Worm (Caenorhabditis elegans) whole organism, L4 larva: ENCODE measurements around the gene sma-2.
A peak's percentile ranks its signal among the peaks of the same experiment; 100 is the strongest.

Experiments used
- F49E8.2 ChIP-seq: sonication (generic microtip); optimal IDR thresholded peaks from 2 replicates; lab custom pipeline; 2016; ENCODE audit warnings: missing compliant biosample characterization, mild to moderate bottlenecking, missing genetic modification characterization, borderline replicate concordance
- T20F7.1 ChIP-seq: fragments of 200-800 bp; sonication (Bioruptor generic); optimal IDR thresholded peaks from 2 replicates; lab custom pipeline; 2018; ENCODE audit warnings: mild to moderate bottlenecking, missing genetic modification characterization, missing compliant biosample characterization
- T26A8.4 ChIP-seq: fragments of 200-800 bp; sonication (Bioruptor generic); IDR thresholded peaks from 2 replicates; pipeline ENCODE4 v1.3.6; 2022; ENCODE audit warnings: missing genetic modification characterization, missing compliant biosample characterization
- Y5F2A.4 ChIP-seq: fragments of 200-800 bp; sonication (Bioruptor generic); optimal IDR thresholded peaks from 2 replicates; lab custom pipeline; 2018; ENCODE audit warnings: mild to moderate bottlenecking, missing genetic modification characterization, missing compliant biosample characterization
- ZK546.5 ChIP-seq, 2 experiments: sonication (generic microtip); optimal IDR thresholded peaks; 2 replicates each; lab custom pipeline; 2017; ENCODE audit warnings: missing biosample characterization in 2 of 2, missing genetic modification characterization in 2 of 2
- aly-2 ChIP-seq: sonication (generic microtip); optimal IDR thresholded peaks from 2 replicates; lab custom pipeline; 2018; ENCODE audit warnings: missing biosample characterization, missing genetic modification characterization
- ama-1 ChIP-seq: fragments of 150-350 bp; optimal IDR thresholded peaks from 2 replicates; lab custom pipeline; 2014; ENCODE audit warnings: inconsistent platforms, mixed read lengths
- attf-4 ChIP-seq: sonication (generic microtip); optimal IDR thresholded peaks from 3 replicates; lab custom pipeline; 2017; ENCODE audit warnings: missing biosample characterization, missing genetic modification characterization
- ceh-20 ChIP-seq: fragments of 200-800 bp; sonication (Bioruptor generic); IDR thresholded peaks from 2 replicates; pipeline ENCODE4 v1.3.6; 2022; ENCODE audit warnings: missing genetic modification reagents, missing genetic modification characterization, missing compliant biosample characterization
- ceh-28 ChIP-seq: fragments of 150-350 bp; optimal IDR thresholded peaks from 2 replicates; lab custom pipeline; 2014; ENCODE audit warnings: missing biosample characterization, missing genetic modification reagents, missing genetic modification characterization
- ceh-32 ChIP-seq: sonication (generic microtip); optimal IDR thresholded peaks from 2 replicates; lab custom pipeline; 2016; ENCODE audit warnings: mild to moderate bottlenecking, missing genetic modification characterization, missing compliant biosample characterization; ENCODE audit not compliant: poor library complexity
- ceh-44 ChIP-seq: fragments of 200-800 bp; sonication (Bioruptor generic); IDR thresholded peaks from 2 replicates; pipeline ENCODE4 v1.3.6; 2022; ENCODE audit warnings: missing genetic modification reagents, missing genetic modification characterization, missing compliant biosample characterization
- ceh-62 ChIP-seq: sonication (generic microtip); optimal IDR thresholded peaks from 2 replicates; lab custom pipeline; 2017; ENCODE audit warnings: missing biosample characterization, missing genetic modification characterization
- ceh-82 ChIP-seq: sonication (generic microtip); optimal IDR thresholded peaks from 2 replicates; lab custom pipeline; 2017; ENCODE audit warnings: missing biosample characterization, missing genetic modification characterization
- cey-2 ChIP-seq: sonication (generic microtip); optimal IDR thresholded peaks from 3 replicates; lab custom pipeline; 2017; ENCODE audit warnings: missing genetic modification characterization, mild to moderate bottlenecking, missing compliant biosample characterization, antibody characterized with exemption, borderline replicate concordance; ENCODE audit not compliant: insufficient read depth
- daf-12 ChIP-seq: fragments of 150-350 bp; optimal IDR thresholded peaks from 2 replicates; lab custom pipeline; 2014; ENCODE audit warnings: missing biosample characterization, missing genetic modification reagents, missing genetic modification characterization
- dpl-1 ChIP-seq: fragments of 150-350 bp; optimal IDR thresholded peaks from 2 replicates; lab custom pipeline; 2014; ENCODE audit warnings: missing biosample characterization, missing genetic modification reagents, missing genetic modification characterization
- egl-27 ChIP-seq: sonication (generic microtip); optimal IDR thresholded peaks from 3 replicates; lab custom pipeline; 2017; ENCODE audit warnings: missing biosample characterization, missing genetic modification reagents, missing genetic modification characterization
- fkh-10 ChIP-seq: fragments of 150-350 bp; optimal IDR thresholded peaks from 2 replicates; lab custom pipeline; 2014; ENCODE audit warnings: missing biosample characterization, missing genetic modification reagents, missing genetic modification characterization
- fos-1 ChIP-seq: fragments of 150-350 bp; optimal IDR thresholded peaks from 2 replicates; lab custom pipeline; 2014; ENCODE audit warnings: missing biosample characterization, missing genetic modification characterization
- hlh-11 ChIP-seq: fragments of 200-800 bp; sonication (Bioruptor generic); optimal IDR thresholded peaks from 2 replicates; lab custom pipeline; 2018; ENCODE audit warnings: mild to moderate bottlenecking, missing genetic modification characterization, missing compliant biosample characterization
- hlh-30 ChIP-seq: sonication (generic microtip); optimal IDR thresholded peaks from 2 replicates; lab custom pipeline; 2017; ENCODE audit warnings: antibody characterized with exemption, mild to moderate bottlenecking, missing genetic modification characterization, missing compliant biosample characterization; ENCODE audit not compliant: insufficient read depth
- jun-1 ChIP-seq: fragments of 150-350 bp; optimal IDR thresholded peaks from 2 replicates; lab custom pipeline; 2014; ENCODE audit warnings: missing biosample characterization, missing genetic modification reagents, missing genetic modification characterization
- lin-1 ChIP-seq: fragments of 200-800 bp; sonication (Bioruptor generic); IDR thresholded peaks from 2 replicates; pipeline ENCODE4 v1.3.6; 2022; ENCODE audit warnings: missing genetic modification reagents, missing genetic modification characterization, missing compliant biosample characterization
- lin-13 ChIP-seq: fragments of 150-350 bp; optimal IDR thresholded peaks from 2 replicates; lab custom pipeline; 2014; ENCODE audit warnings: missing biosample characterization, missing genetic modification reagents, missing genetic modification characterization
- lin-15B ChIP-seq: fragments of 150-350 bp; sonication (generic microtip); optimal IDR thresholded peaks from 3 replicates; lab custom pipeline; 2014; ENCODE audit warnings: missing biosample characterization, missing genetic modification characterization
- lin-38 ChIP-seq: fragments of 200-800 bp; sonication (Bioruptor generic); IDR thresholded peaks from 2 replicates; pipeline ENCODE4 v1.3.6; 2022; ENCODE audit warnings: missing genetic modification reagents, missing genetic modification characterization, missing compliant biosample characterization
- lir-3 ChIP-seq: sonication (generic microtip); optimal IDR thresholded peaks from 2 replicates; lab custom pipeline; 2016; ENCODE audit warnings: mild to moderate bottlenecking, missing genetic modification characterization, missing compliant biosample characterization
- lsy-2 ChIP-seq, 2 experiments: fragments of 150-350 bp in 1 of 2; sonication (generic microtip) in 1 of 2; optimal IDR thresholded peaks; 2 replicates each; lab custom pipeline; 2014 to 2017; ENCODE audit warnings: missing biosample characterization in 2 of 2, missing genetic modification characterization in 2 of 2
- mdl-1 ChIP-seq, 2 experiments: fragments of 150-350 bp in 1 of 2; sonication (generic microtip) in 1 of 2; optimal IDR thresholded peaks; 2 replicates each; lab custom pipeline; 2014 to 2017; ENCODE audit warnings: missing biosample characterization in 2 of 2, missing genetic modification characterization in 2 of 2
- mdt-29 ChIP-seq: fragments of 200-800 bp; sonication (Bioruptor generic); IDR thresholded peaks from 2 replicates; pipeline ENCODE4 v1.3.6; 2022; ENCODE audit warnings: missing genetic modification reagents, missing genetic modification characterization, missing compliant biosample characterization
- mes-2 ChIP-seq: sonication (generic microtip); optimal IDR thresholded peaks from 2 replicates; lab custom pipeline; 2016; ENCODE audit warnings: missing genotype, mild to moderate bottlenecking, missing genetic modification characterization, missing compliant biosample characterization; ENCODE audit not compliant: poor library complexity, severe bottlenecking
- mxl-3 ChIP-seq: fragments of 200-800 bp; sonication (Bioruptor generic); optimal IDR thresholded peaks from 2 replicates; lab custom pipeline; 2018; ENCODE audit warnings: mild to moderate bottlenecking, missing genetic modification characterization, missing compliant biosample characterization
- nhr-28 ChIP-seq: fragments of 150-350 bp; optimal IDR thresholded peaks from 2 replicates; lab custom pipeline; 2014; ENCODE audit warnings: missing biosample characterization, missing genetic modification characterization
- nhr-42 ChIP-seq: fragments of 200-800 bp; sonication (Bioruptor generic); IDR thresholded peaks from 2 replicates; pipeline ENCODE4 v1.3.6; 2022; ENCODE audit warnings: missing genetic modification characterization, missing compliant biosample characterization
- nhr-48 ChIP-seq: sonication (generic microtip); optimal IDR thresholded peaks from 2 replicates; lab custom pipeline; 2016; ENCODE audit warnings: mild to moderate bottlenecking, missing genetic modification characterization, missing compliant biosample characterization
- nhr-6 ChIP-seq: fragments of 150-350 bp; optimal IDR thresholded peaks from 2 replicates; lab custom pipeline; 2014; ENCODE audit warnings: missing biosample characterization, missing genetic modification characterization
- nhr-76 ChIP-seq: fragments of 150-350 bp; optimal IDR thresholded peaks from 2 replicates; lab custom pipeline; 2014; ENCODE audit warnings: missing biosample characterization, missing genetic modification characterization
- nhr-77 ChIP-seq: fragments of 150-350 bp; optimal IDR thresholded peaks from 2 replicates; lab custom pipeline; 2014; ENCODE audit warnings: missing biosample characterization, missing genetic modification characterization
- pha-4 ChIP-seq, 2 experiments: fragments of 150-350 bp in 1 of 2; fragments of 200-800 bp in 1 of 2; sonication (Bioruptor generic) in 1 of 2; IDR thresholded peaks in 1 of 2; optimal IDR thresholded peaks in 1 of 2; 2 replicates each; pipeline versions ENCODE4 v1.3.6 to Lab custom; 2014 to 2022; ENCODE audit warnings: missing genetic modification characterization in 2 of 2, missing genetic modification reagents in 2 of 2, missing biosample characterization in 1 of 2, missing compliant biosample characterization in 1 of 2
- pqm-1 ChIP-seq: sonication (generic microtip); optimal IDR thresholded peaks from 2 replicates; lab custom pipeline; 2017; ENCODE audit warnings: missing biosample characterization, missing genetic modification characterization
- spr-3 ChIP-seq: fragments of 200-800 bp; sonication (Bioruptor generic); optimal IDR thresholded peaks from 2 replicates; lab custom pipeline; 2018; ENCODE audit warnings: mild to moderate bottlenecking, missing genetic modification characterization, missing compliant biosample characterization
- tra-1 ChIP-seq: fragments of 200-800 bp; sonication (Bioruptor generic); IDR thresholded peaks from 2 replicates; pipeline ENCODE4 v1.3.6; 2022; ENCODE audit warnings: missing genetic modification reagents, missing genetic modification characterization, missing compliant biosample characterization
- unc-130 ChIP-seq: sonication (generic microtip); optimal IDR thresholded peaks from 2 replicates; lab custom pipeline; 2016; ENCODE audit warnings: missing genetic modification reagents, missing genetic modification characterization, missing compliant biosample characterization
- zag-1 ChIP-seq: fragments of 150-350 bp; optimal IDR thresholded peaks from 2 replicates; lab custom pipeline; 2014; ENCODE audit warnings: missing biosample characterization, missing genetic modification characterization
- zip-11 ChIP-seq: fragments of 200-800 bp; sonication (Bioruptor generic); IDR thresholded peaks from 2 replicates; pipeline ENCODE4 v1.3.6; 2022; ENCODE audit warnings: missing genetic modification characterization, missing compliant biosample characterization
- ztf-11 ChIP-seq: fragments of 150-350 bp; optimal IDR thresholded peaks from 2 replicates; lab custom pipeline; 2014; ENCODE audit warnings: missing biosample characterization, missing genetic modification characterization
- ztf-7 ChIP-seq: fragments of 150-350 bp; optimal IDR thresholded peaks from 2 replicates; lab custom pipeline; 2014; ENCODE audit warnings: missing biosample characterization, missing genetic modification characterization

The sma-2 gene

DNA sequence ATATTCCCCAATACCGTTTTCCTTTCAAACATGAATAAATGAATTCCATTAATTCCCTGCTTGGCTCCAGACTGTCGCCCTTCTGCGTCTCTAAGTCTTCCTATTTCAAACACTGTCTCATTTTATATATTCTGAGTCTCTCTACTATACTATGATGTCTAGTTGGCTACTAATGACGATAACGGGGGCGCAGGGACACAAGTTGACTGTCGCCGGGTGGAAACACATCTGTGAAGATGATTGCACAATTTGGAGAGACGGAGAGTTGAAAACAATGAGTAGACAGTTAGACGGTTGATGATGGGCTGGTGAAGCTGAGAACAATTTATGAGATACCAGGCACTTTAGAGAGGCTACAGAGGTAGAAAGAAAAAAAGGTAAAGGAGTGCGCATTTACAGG is at the start of gene sma-2 (continued):
- TF ChIP-seq hlh-30 (tag; lab: Kevin White, UChicago), result peak; percentile 56
- TF ChIP-seq lir-3 (tag; lab: Kevin White, UChicago), result no peak

DNA sequence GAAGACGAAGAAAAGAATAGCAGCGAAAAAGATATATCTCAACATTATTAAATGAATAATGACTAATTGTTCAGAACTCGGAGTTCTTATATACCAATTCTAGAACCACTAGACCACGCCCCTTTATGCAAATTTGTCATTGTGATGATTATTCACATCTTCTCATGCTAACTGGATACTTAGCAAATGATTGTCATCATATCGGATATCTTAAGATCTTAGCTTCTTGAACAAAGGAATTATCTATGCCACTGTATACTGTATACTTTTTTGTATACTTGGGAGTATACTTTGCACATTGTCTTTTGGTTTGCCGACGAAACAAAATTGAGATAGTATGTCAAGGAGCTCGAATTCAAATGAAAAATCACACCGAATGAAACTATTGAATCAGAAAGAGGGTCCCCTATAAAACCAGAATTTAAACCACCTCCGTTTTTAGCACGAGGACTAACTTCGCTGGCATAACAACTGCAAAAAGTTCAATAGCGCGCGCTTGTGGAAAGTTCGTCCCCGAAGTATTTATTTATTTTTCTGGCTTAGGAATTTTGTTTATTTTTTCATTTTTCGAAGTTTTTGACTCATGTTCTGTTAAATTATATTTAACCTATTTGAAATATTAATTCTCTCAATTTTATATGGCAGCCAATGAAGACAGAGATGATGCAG is 49.1 kb upstream of the sma-2 start, which contains the start of the genes sdz-1 and vps-33.1:
TSS of gene sdz-1 (minus strand) at position 51 of the 669 bp plus-strand sequence.
TSS of gene vps-33.1 (plus strand) at position 639 of the 669 bp plus-strand sequence.
- TF ChIP-seq nhr-28 (tag; lab: Kevin White, UChicago) (peak; percentile 4), nhr-77 (tag; lab: Kevin White, UChicago) (no peak), daf-12 (tag; lab: Kevin White, UChicago) (no peak), attf-4 (tag; lab: Kevin White, UChicago) (no peak), ztf-11 (no peak), egl-27 (tag; lab: Kevin White, UChicago) (no peak), nhr-48 (tag; lab: Kevin White, UChicago) (no peak), ztf-7 (no peak), nhr-76 (tag; lab: Kevin White, UChicago) (no peak), lsy-2 (tag; optimal IDR thresholded peaks at IDR 0.05; lab: Kevin White, UChicago) (peak in 1 of 2 experiments; percentile 67), ZK546.5 (tag; optimal IDR thresholded peaks at IDR 0.05; lab: Kevin White, UChicago) (no peak), ceh-20 (GFP tag; lab: Robert Waterston, UW) (no peak), lin-1 (GFP tag; lab: Robert Waterston, UW) (no peak), mxl-3 (no peak), mdl-1 (tag; optimal IDR thresholded peaks at IDR 0.05; lab: Kevin White, UChicago) (peak in 1 of 2 experiments; percentile 35), F49E8.2 (tag; lab: Kevin White, UChicago) (no peak), lir-3 (tag; lab: Kevin White, UChicago) (no peak), ama-1 (lab: Kevin White, UChicago) (no peak), cey-2 (no peak), fkh-10 (GFP tag; lab: Kevin White, UChicago) (no peak), spr-3 (GFP tag; lab: Kevin White, UChicago) (no peak), hlh-11 (tag; lab: Kevin White, UChicago) (no peak), fos-1 (tag; lab: Kevin White, UChicago) (no peak), ceh-62 (tag; lab: Kevin White, UChicago) (no peak), mes-2 (tag; lab: Kevin White, UChicago) (peak; percentile 96), zag-1 (tag; lab: Kevin White, UChicago) (no peak), Y5F2A.4 (GFP tag; lab: Kevin White, UChicago) (no peak), jun-1 (no peak), ceh-44 (no peak), lin-38 (peak; percentile 73), tra-1 (GFP tag; lab: Robert Waterston, UW) (no peak), ceh-82 (tag; lab: Kevin White, UChicago) (no peak), nhr-42 (GFP tag; lab: Robert Waterston, UW) (no peak), pqm-1 (tag; lab: Kevin White, UChicago) (no peak), aly-2 (tag; lab: Kevin White, UChicago) (no peak), pha-4 (GFP tag; IDR thresholded peaks at IDR 0.05; lab: Robert Waterston, UW) (no peak), pha-4 (tag; optimal IDR thresholded peaks at IDR 0.05; lab: Kevin White, UChicago) (peak; percentile 21), nhr-6 (tag; lab: Kevin White, UChicago) (peak; percentile 80), ceh-32 (no peak), T20F7.1 (GFP tag; lab: Kevin White, UChicago) (no peak), unc-130 (GFP tag; lab: Kevin White, UChicago) (peak; percentile 62), hlh-30 (tag; lab: Kevin White, UChicago) (peak; percentile 81), ceh-28 (tag; lab: Kevin White, UChicago) (no peak), lin-13 (GFP tag; lab: Kevin White, UChicago) (no peak), mdt-29 (GFP tag; lab: Robert Waterston, UW) (no peak), lin-15B (tag; lab: Kevin White, UChicago) (no peak), dpl-1 (peak; percentile 77), T26A8.4 (GFP tag; lab: Robert Waterston, UW) (no peak), zip-11 (no peak)
